Fruit fly (Drosophila melanogaster) whole organism, adult: ENCODE data around the gene CG31088.

Source experiments
- CG1620 ChIP-seq: fragments of 200-800 bp; sonication (Bioruptor generic); optimal IDR thresholded peaks from 2 replicates; lab custom pipeline; 2016; ENCODE audit warnings: missing biosample characterization, missing genetic modification characterization
- CG7101 ChIP-seq: fragments of 200-800 bp; sonication (Bioruptor generic); optimal IDR thresholded peaks from 2 replicates; lab custom pipeline; 2018; ENCODE audit warnings: missing biosample characterization, mild to moderate bottlenecking, missing genetic modification characterization, moderate library complexity
- Crg-1 ChIP-seq: fragments of 200-800 bp; sonication (Bioruptor generic); optimal IDR thresholded peaks from 2 replicates; lab custom pipeline; 2016; ENCODE audit warnings: missing biosample characterization, missing genetic modification characterization
- Hr96 ChIP-seq: fragments of 200-800 bp; sonication (Bioruptor generic); optimal IDR thresholded peaks from 2 replicates; lab custom pipeline; 2016; ENCODE audit warnings: missing biosample characterization, missing genetic modification characterization
- bab1 ChIP-seq: fragments of 200-800 bp; sonication (Bioruptor generic); optimal IDR thresholded peaks from 3 replicates; lab custom pipeline; 2019; ENCODE audit warnings: missing biosample characterization, mild to moderate bottlenecking, missing genetic modification characterization, moderate library complexity
- kay ChIP-seq: fragments of 200-800 bp; sonication (Bioruptor generic); peaks from one replicate; lab custom pipeline; 2016; ENCODE audit warnings: missing biosample characterization, missing genetic modification characterization, borderline replicate concordance
- tj ChIP-seq: fragments of 200-800 bp; sonication (Bioruptor generic); optimal IDR thresholded peaks from 3 replicates; lab custom pipeline; 2017; ENCODE audit warnings: missing biosample characterization, mild to moderate bottlenecking, missing genetic modification characterization, moderate library complexity

dm6 chr3R:15935538-15935937 lies 15.2 kb downstream of the CG31088 start:
- TF ChIP-seq tj (no peak), CG1620 (GFP tag; lab: Kevin White, UChicago) (no peak), Crg-1 (no peak), Hr96 (no peak), CG7101 (tag; lab: Kevin White, UChicago) (no peak), bab1 (GFP tag; lab: Kevin White, UChicago) (no peak), kay (GFP tag; lab: Kevin White, UChicago) (no peak)
